Worm (Caenorhabditis elegans) whole organism, young adult: Measurements from ENCODE around the gene C14A4.7.

Experiments
- B0261.1 ChIP-seq: sonication (generic microtip); optimal IDR thresholded peaks from 2 replicates; lab custom pipeline; 2016; ENCODE audit warnings: mild to moderate bottlenecking, missing genetic modification characterization, moderate library complexity, missing compliant biosample characterization
- C17E4.6 ChIP-seq: fragments of 200-800 bp; sonication (Bioruptor generic); IDR thresholded peaks from 2 replicates; pipeline ENCODE4 v1.3.6; 2022; ENCODE audit warnings: missing genetic modification reagents, missing genetic modification characterization, missing compliant biosample characterization
- F33H1.4 ChIP-seq: fragments of 200-800 bp; sonication (Bioruptor generic); IDR thresholded peaks from 2 replicates; pipeline ENCODE4 v1.3.6; 2022; ENCODE audit warnings: missing genetic modification reagents, missing genetic modification characterization, missing compliant biosample characterization
- F57A8.1 ChIP-seq: fragments of 200-800 bp; sonication (Bioruptor generic); optimal IDR thresholded peaks from 2 replicates; lab custom pipeline; 2018; ENCODE audit warnings: mild to moderate bottlenecking, missing genetic modification characterization, moderate library complexity, missing compliant biosample characterization
- Y53G8AR.9 ChIP-seq: fragments of 200-800 bp; sonication (Bioruptor generic); conservative IDR thresholded peaks from 2 replicates; pipeline ENCODE4 v1.3.6; 2022; ENCODE audit warnings: missing genetic modification reagents, missing genetic modification characterization, missing compliant biosample characterization
- ZK185.1 ChIP-seq: sonication (generic microtip); optimal IDR thresholded peaks from 2 replicates; lab custom pipeline; 2016; ENCODE audit warnings: mild to moderate bottlenecking, missing genetic modification characterization, missing compliant biosample characterization; ENCODE audit not compliant: poor library complexity, severe bottlenecking
- ama-1 ChIP-seq, 3 experiments: fragments of 150-350 bp in 1 of 3; sonication (generic microtip) in 2 of 3; optimal IDR thresholded peaks; 2 replicates each; lab custom pipeline; 2014 to 2018; ENCODE audit warnings: missing biosample characterization in 2 of 3, missing genetic modification characterization in 2 of 3, missing genetic modification reagents in 2 of 3
- atf-7 ChIP-seq: sonication (generic microtip); optimal IDR thresholded peaks from 2 replicates; lab custom pipeline; 2017; ENCODE audit warnings: mild to moderate bottlenecking, missing genetic modification characterization, missing compliant biosample characterization
- attf-3 ChIP-seq: fragments of 200-800 bp; sonication (Bioruptor generic); conservative IDR thresholded peaks from 2 replicates; pipeline ENCODE4 v1.3.6; 2022; ENCODE audit warnings: missing genetic modification reagents, missing genetic modification characterization, missing compliant biosample characterization
- attf-5 ChIP-seq: fragments of 200-800 bp; sonication (Bioruptor generic); optimal IDR thresholded peaks from 2 replicates; lab custom pipeline; 2018; ENCODE audit warnings: mild to moderate bottlenecking, missing genetic modification characterization, missing compliant biosample characterization
- attf-6 ChIP-seq: fragments of 200-800 bp; sonication (Bioruptor generic); IDR thresholded peaks from 2 replicates; pipeline ENCODE4 v1.3.6; 2022; ENCODE audit warnings: missing genetic modification reagents, missing genetic modification characterization, missing compliant biosample characterization
- ceh-100 ChIP-seq: fragments of 200-800 bp; sonication (Bioruptor generic); IDR thresholded peaks from 2 replicates; pipeline ENCODE4 v1.3.6; 2022; ENCODE audit warnings: missing genetic modification reagents, missing genetic modification characterization, missing compliant biosample characterization
- ceh-58 ChIP-seq: fragments of 200-800 bp; sonication (Bioruptor generic); IDR thresholded peaks from 2 replicates; pipeline ENCODE4 v1.3.6; 2022; ENCODE audit warnings: missing genetic modification characterization, missing compliant biosample characterization
- ceh-91 ChIP-seq: fragments of 200-800 bp; sonication (Bioruptor generic); IDR thresholded peaks from 2 replicates; pipeline ENCODE4 v1.3.6; 2022; ENCODE audit warnings: missing genetic modification reagents, missing genetic modification characterization, missing compliant biosample characterization
- chd-7 ChIP-seq: sonication (generic microtip); optimal IDR thresholded peaks from 2 replicates; lab custom pipeline; 2016; ENCODE audit warnings: mild to moderate bottlenecking, missing genetic modification characterization, moderate library complexity, missing compliant biosample characterization
- dpff-1 ChIP-seq: sonication (generic microtip); optimal IDR thresholded peaks from 2 replicates; lab custom pipeline; 2017; ENCODE audit warnings: mild to moderate bottlenecking, missing genetic modification characterization, missing compliant biosample characterization
- dpl-1 ChIP-seq: fragments of 150-350 bp; optimal IDR thresholded peaks from 2 replicates; lab custom pipeline; 2014; ENCODE audit warnings: missing biosample characterization, missing genetic modification reagents, missing genetic modification characterization
- efl-1 ChIP-seq: fragments of 150-350 bp; optimal IDR thresholded peaks from 2 replicates; lab custom pipeline; 2014; ENCODE audit warnings: missing biosample characterization, missing genetic modification reagents, missing genetic modification characterization
- egl-44 ChIP-seq: fragments of 200-800 bp; sonication (Bioruptor generic); IDR thresholded peaks from 2 replicates; pipeline ENCODE4 v1.3.6; 2022; ENCODE audit warnings: missing genetic modification reagents, missing genetic modification characterization, missing compliant biosample characterization
- egrh-3 ChIP-seq: fragments of 200-800 bp; sonication (Bioruptor generic); IDR thresholded peaks from 2 replicates; pipeline ENCODE4 v1.3.6; 2022; ENCODE audit warnings: missing genetic modification reagents, missing genetic modification characterization, missing compliant biosample characterization
- ekl-4 ChIP-seq: fragments of 200-800 bp; sonication (Bioruptor generic); IDR thresholded peaks from 2 replicates; pipeline ENCODE4 v1.3.6; 2022; ENCODE audit warnings: missing genetic modification reagents, missing genetic modification characterization, missing compliant biosample characterization
- him-1 ChIP-seq: sonication (generic microtip); optimal IDR thresholded peaks from 2 replicates; lab custom pipeline; 2016; ENCODE audit warnings: missing genotype, missing genetic modification reagents, missing genetic modification characterization, missing compliant biosample characterization
- hmg-20 ChIP-seq: fragments of 200-800 bp; sonication (Bioruptor generic); IDR thresholded peaks from 2 replicates; pipeline ENCODE4 v1.3.6; 2022; ENCODE audit warnings: missing genetic modification reagents, missing genetic modification characterization, missing compliant biosample characterization
- hrde-1 ChIP-seq: sonication (generic microtip); optimal IDR thresholded peaks from 2 replicates; lab custom pipeline; 2016; ENCODE audit warnings: missing genetic modification characterization, mild to moderate bottlenecking, missing compliant biosample characterization, moderate library complexity, missing genotype, missing genetic modification reagents, borderline replicate concordance
- hsf-1 ChIP-seq: fragments of 200-800 bp; sonication (Bioruptor generic); IDR thresholded peaks from 2 replicates; pipeline ENCODE4 v1.3.6; 2022; ENCODE audit warnings: missing genetic modification reagents, missing genetic modification characterization, missing compliant biosample characterization
- let-526 ChIP-seq: fragments of 200-800 bp; sonication (Bioruptor generic); IDR thresholded peaks from 2 replicates; pipeline ENCODE4 v1.3.6; 2022; ENCODE audit warnings: missing genetic modification reagents, missing genetic modification characterization, missing compliant biosample characterization
- let-607 ChIP-seq, 2 experiments: fragments of 200-800 bp in 1 of 2; sonication (Bioruptor generic) in 1 of 2; sonication (generic microtip) in 1 of 2; optimal IDR thresholded peaks; 2 replicates each; lab custom pipeline; 2016 to 2018; ENCODE audit warnings: mild to moderate bottlenecking in 2 of 2, missing compliant biosample characterization in 2 of 2, missing genetic modification characterization in 2 of 2, moderate library complexity in 2 of 2, missing genotype in 1 of 2
- lin-54 ChIP-seq: fragments of 200-800 bp; sonication (Bioruptor generic); optimal IDR thresholded peaks from 2 replicates; lab custom pipeline; 2018; ENCODE audit warnings: mild to moderate bottlenecking, missing genetic modification characterization, missing compliant biosample characterization
- lsl-1 ChIP-seq: fragments of 200-800 bp; sonication (Bioruptor generic); optimal IDR thresholded peaks from 2 replicates; lab custom pipeline; 2018; ENCODE audit warnings: mild to moderate bottlenecking, missing genetic modification characterization, moderate library complexity, missing compliant biosample characterization
- madf-6 ChIP-seq: fragments of 200-800 bp; sonication (Bioruptor generic); IDR thresholded peaks from 2 replicates; pipeline ENCODE4 v1.3.6; 2022; ENCODE audit warnings: missing genetic modification reagents, missing genetic modification characterization, missing compliant biosample characterization
- mel-28 ChIP-seq: sonication (generic microtip); optimal IDR thresholded peaks from 2 replicates; lab custom pipeline; 2016; ENCODE audit warnings: borderline replicate concordance, mild to moderate bottlenecking, missing genetic modification characterization, missing compliant biosample characterization
- nhr-27 ChIP-seq: fragments of 200-800 bp; sonication (Bioruptor generic); optimal IDR thresholded peaks from 2 replicates; lab custom pipeline; 2018; ENCODE audit warnings: mild to moderate bottlenecking, missing genetic modification characterization, moderate library complexity, missing compliant biosample characterization
- pha-4 ChIP-seq: fragments of 150-350 bp; sonication (generic microtip); optimal IDR thresholded peaks from 2 replicates; lab custom pipeline; 2014; ENCODE audit warnings: missing biosample characterization, missing genetic modification reagents, missing genetic modification characterization
- sea-2 ChIP-seq: fragments of 200-800 bp; sonication (Bioruptor generic); IDR thresholded peaks from 2 replicates; pipeline ENCODE4 v1.3.6; 2022; ENCODE audit warnings: missing genetic modification characterization, missing compliant biosample characterization
- snpc-1.1 ChIP-seq: sonication (generic microtip); optimal IDR thresholded peaks from 2 replicates; lab custom pipeline; 2017; ENCODE audit warnings: missing genetic modification characterization, mild to moderate bottlenecking, missing compliant biosample characterization, antibody characterized with exemption, moderate library complexity, missing genotype, missing genetic modification reagents; ENCODE audit not compliant: insufficient read depth
- snpc-1.3 ChIP-seq: sonication (generic microtip); optimal IDR thresholded peaks from 2 replicates; lab custom pipeline; 2017; ENCODE audit warnings: missing genetic modification characterization, mild to moderate bottlenecking, missing compliant biosample characterization, antibody characterized with exemption, moderate library complexity, missing genotype, missing genetic modification reagents; ENCODE audit not compliant: insufficient read depth
- snpc-4 ChIP-seq, 5 experiments: fragments of 150-350 bp in 1 of 5; sonication (generic microtip) in 4 of 5; optimal IDR thresholded peaks; 2 replicates each; lab custom pipeline; 2014 to 2018; ENCODE audit warnings: missing genetic modification characterization in 5 of 5, missing biosample characterization in 3 of 5, antibody characterized with exemption in 2 of 5, mild to moderate bottlenecking in 2 of 5, missing compliant biosample characterization in 2 of 5, missing genotype in 2 of 5, moderate library complexity in 2 of 5, missing genetic modification reagents in 1 of 5
- tbx-9 ChIP-seq: sonication (generic microtip); optimal IDR thresholded peaks from 2 replicates; lab custom pipeline; 2016; ENCODE audit warnings: borderline replicate concordance, missing genetic modification characterization, inconsistent platforms, missing compliant biosample characterization
- unc-62 ChIP-seq: fragments of 150-350 bp; optimal IDR thresholded peaks from 2 replicates; lab custom pipeline; 2014; ENCODE audit warnings: missing biosample characterization, missing genetic modification reagents, missing genetic modification characterization
- ztf-22 ChIP-seq: fragments of 200-800 bp; sonication (Bioruptor generic); optimal IDR thresholded peaks from 2 replicates; lab custom pipeline; 2018; ENCODE audit warnings: mild to moderate bottlenecking, missing genetic modification characterization, moderate library complexity, missing compliant biosample characterization
- ztf-26 ChIP-seq: sonication (generic microtip); optimal IDR thresholded peaks from 2 replicates; lab custom pipeline; 2017; ENCODE audit warnings: missing genetic modification characterization, missing compliant biosample characterization
- ztf-6 ChIP-seq: fragments of 200-800 bp; sonication (Bioruptor generic); IDR thresholded peaks from 2 replicates; pipeline ENCODE4 v1.3.6; 2022; ENCODE audit warnings: missing genetic modification reagents, missing genetic modification characterization, missing compliant biosample characterization

C14A4.7 gene

DNA sequence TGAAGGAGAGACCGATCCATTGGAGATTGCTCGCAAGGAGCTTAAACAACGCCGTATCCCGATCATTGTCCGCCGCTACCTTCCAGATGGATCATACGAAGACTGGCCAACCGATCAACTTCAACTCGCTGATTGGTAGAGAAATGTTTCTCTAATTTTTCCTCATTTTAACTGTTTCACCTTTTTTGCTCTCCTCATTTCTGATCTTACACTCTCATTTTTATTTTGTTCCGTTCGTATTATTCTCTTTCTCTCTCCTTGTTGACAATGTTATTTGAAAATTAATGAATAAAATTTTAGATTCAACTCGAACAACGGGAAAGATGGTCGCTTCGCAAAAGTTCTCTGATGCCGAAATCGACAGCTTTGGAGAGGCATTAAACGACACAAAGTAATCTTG, 16.7 kb downstream of the C14A4.7 start, which contains the start of gene dohh-1:
Gene dohh-1, plus strand, starts transcription at position 301 of the 400 bp plus-strand sequence.
- TF ChIP-seq let-607 (tag; optimal IDR thresholded peaks at IDR 0.05; lab: Kevin White, UChicago) (no peak), snpc-1.1 (no peak), egl-44 (no peak), tbx-9 (tag; lab: Kevin White, UChicago) (no peak), ZK185.1 (tag; lab: Kevin White, UChicago) (no peak), ekl-4 (no peak), let-526 (GFP tag; lab: Robert Waterston, UW) (no peak), unc-62 (no peak), hsf-1 (GFP tag; lab: Robert Waterston, UW) (no peak), B0261.1 (no peak), C17E4.6 (no peak), nhr-27 (no peak), attf-3 (GFP tag; lab: Robert Waterston, UW) (no peak), hmg-20 (GFP tag; lab: Robert Waterston, UW) (no peak), dpff-1 (tag; lab: Kevin White, UChicago) (no peak), Y53G8AR.9 (no peak), ztf-22 (GFP tag; lab: Kevin White, UChicago) (no peak), chd-7 (no peak), sea-2 (no peak)

ce11 chrII:10578843-10579430, 17.4 kb downstream of the C14A4.7 start, which contains the start of gene rpb-6:
Gene rpb-6 (plus strand): TSS chrII:10579380.
- TF ChIP-seq madf-6 (GFP tag; lab: Robert Waterston, UW) = peak; percentile 49; the same call in 1 of the 2 replicates
- peak; percentile 40 for TF ChIP-seq efl-1
- TF ChIP-seq mel-28 (tag; lab: Kevin White, UChicago) = no peak
- peak; percentile 56 for TF ChIP-seq F33H1.4 (GFP tag; lab: Robert Waterston, UW)
- TF ChIP-seq attf-3 (GFP tag; lab: Robert Waterston, UW) = peak; percentile 92
- no peak for TF ChIP-seq attf-5 (GFP tag; lab: Kevin White, UChicago)
- peak; percentile 66 for TF ChIP-seq lsl-1 (GFP tag; lab: Kevin White, UChicago)
- TF ChIP-seq pha-4 (tag; lab: Kevin White, UChicago) = no peak
- TF ChIP-seq dpl-1 (GFP tag; lab: Kevin White, UChicago) = peak; percentile 9
- no peak for TF ChIP-seq ZK185.1 (tag; lab: Kevin White, UChicago)
- TF ChIP-seq lin-54 (GFP tag; lab: Kevin White, UChicago) = peak; percentile 67

ce11 chrII:10574177-10574576, 22.2 kb downstream of the C14A4.7 start:
- TF ChIP-seq madf-6 (GFP tag; lab: Robert Waterston, UW) = peak; percentile 60
- peak; percentile 33 for TF ChIP-seq snpc-4 (GFP tag; optimal IDR thresholded peaks at IDR 0.05; lab: Kevin White, UChicago)
- no peak for TF ChIP-seq snpc-4 (tag; optimal IDR thresholded peaks at IDR 0.05; lab: Kevin White, UChicago)
- TF ChIP-seq hrde-1 (tag; lab: Kevin White, UChicago) = peak; percentile 87
- TF ChIP-seq hsf-1 (GFP tag; lab: Robert Waterston, UW) = 0 out of 2 replicates have a peak, but pooled peaks have one; percentile 50
- 0 out of 2 replicates have a peak, but pooled peaks have one; percentile 9 for TF ChIP-seq ceh-100
- TF ChIP-seq tbx-9 (tag; lab: Kevin White, UChicago) = no peak
- TF ChIP-seq F57A8.1 (GFP tag; lab: Kevin White, UChicago) = no peak
- TF ChIP-seq lin-54 (GFP tag; lab: Kevin White, UChicago) = peak; percentile 24
- no peak for TF ChIP-seq nhr-27
- TF ChIP-seq atf-7 (tag; lab: Kevin White, UChicago) = no peak
- no peak for TF ChIP-seq ztf-6
- no peak for TF ChIP-seq hmg-20 (GFP tag; lab: Robert Waterston, UW)
- peak; percentile 35 for TF ChIP-seq snpc-1.3 (tag; lab: Kevin White, UChicago)
- TF ChIP-seq ceh-58 (GFP tag; lab: Robert Waterston, UW) = no peak
- TF ChIP-seq egrh-3 (GFP tag; lab: Robert Waterston, UW) = no peak
- no peak for TF ChIP-seq ama-1 (optimal IDR thresholded peaks at IDR 0.05; lab: Kevin White, UChicago)
- TF ChIP-seq ama-1 (GFP tag; optimal IDR thresholded peaks at IDR 0.05; lab: Kevin White, UChicago) = peak in 1 of 2 experiments; percentile 67
- peak; percentile 18 for TF ChIP-seq him-1 (tag; lab: Kevin White, UChicago)
- TF ChIP-seq ztf-26 (tag; lab: Kevin White, UChicago) = no peak
- TF ChIP-seq attf-6 (GFP tag; lab: Robert Waterston, UW) = 0 out of 2 replicates have a peak, but pooled peaks have one; percentile 15
- TF ChIP-seq ceh-91 (GFP tag; lab: Robert Waterston, UW) = 0 out of 2 replicates have a peak, but pooled peaks have one; percentile 15
